Worm (Caenorhabditis elegans) whole organism, mixed stage, embryonic: ENCODE data around the gene C16D2.1.

ENCODE experiments used
- lin-13 ChIP-seq: fragments of 150-350 bp; optimal IDR thresholded peaks from 2 replicates; lab custom pipeline; 2014; ENCODE audit warnings: missing biosample characterization, missing genetic modification characterization
- lsy-2 ChIP-seq: fragments of 150-350 bp; optimal IDR thresholded peaks from 2 replicates; lab custom pipeline; 2014; ENCODE audit warnings: missing biosample characterization, missing genetic modification characterization
- nhr-237 ChIP-seq: fragments of 150-350 bp; optimal IDR thresholded peaks from 2 replicates; lab custom pipeline; 2014; ENCODE audit warnings: missing biosample characterization, missing genetic modification characterization
- pha-4 ChIP-seq: fragments of 150-350 bp; optimal IDR thresholded peaks from 2 replicates; lab custom pipeline; 2018; ENCODE audit warnings: missing biosample characterization, missing genetic modification reagents, missing genetic modification characterization

DNA sequence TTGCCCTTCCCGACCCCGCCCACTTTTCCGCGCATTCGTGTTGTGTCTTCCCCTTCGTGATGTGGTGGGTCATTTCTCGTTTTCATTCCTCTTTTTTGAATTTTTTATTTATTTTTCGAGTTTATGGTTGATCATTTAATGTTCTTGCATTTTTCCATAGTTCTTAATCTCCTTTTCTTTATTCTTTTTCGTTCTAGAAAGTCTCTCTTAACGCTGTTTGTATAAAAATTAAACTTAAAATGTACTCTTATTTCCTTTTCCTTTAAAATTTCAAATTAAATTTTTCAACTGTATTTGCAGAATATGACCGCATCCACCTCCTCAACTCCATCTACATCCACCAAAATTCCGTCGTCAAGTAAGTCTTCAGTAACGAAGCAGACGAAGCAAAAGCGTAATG, 45.2 kb upstream of the C16D2.1 start, which contains the start of gene hlh-3:
- no peak for TF ChIP-seq lsy-2 (tag; lab: Kevin White, UChicago)
- TF ChIP-seq lin-13, result no peak
- no peak for TF ChIP-seq pha-4
- no peak for TF ChIP-seq nhr-237 (tag; lab: Kevin White, UChicago)
